Fruit fly (Drosophila melanogaster) whole organism, embryonic: ENCODE data around the gene dbe.
A peak's percentile ranks its signal among the peaks of the same experiment; 100 is the strongest.

Experiments used
- Antp ChIP-seq: fragments of 200-800 bp; sonication (Bioruptor generic); optimal IDR thresholded peaks from 3 replicates; lab custom pipeline; 2016; ENCODE audit warnings: missing biosample characterization, missing genetic modification characterization
- CG10321 ChIP-seq: fragments of 200-800 bp; sonication (Bioruptor generic); IDR thresholded peaks from 2 replicates; pipeline ENCODE4 v1.3.6; 2022; ENCODE audit warnings: missing biosample characterization, missing genetic modification characterization
- CG10462 ChIP-seq: fragments of 200-800 bp; sonication (Bioruptor generic); optimal IDR thresholded peaks from 2 replicates; lab custom pipeline; 2016; ENCODE audit warnings: missing biosample characterization, missing genetic modification characterization
- CG11093 ChIP-seq: fragments of 200-800 bp; sonication (Bioruptor generic); IDR thresholded peaks from 3 replicates; pipeline ENCODE4 v1.3.6; 2022; ENCODE audit warnings: missing biosample characterization, missing genetic modification characterization
- CG11247 ChIP-seq: fragments of 200-800 bp; sonication (Bioruptor generic); IDR thresholded peaks from 2 replicates; pipeline ENCODE4 v1.3.6; 2022; ENCODE audit warnings: missing biosample characterization, missing genetic modification characterization
- CG11696 ChIP-seq: fragments of 200-800 bp; sonication (Bioruptor generic); IDR thresholded peaks from 2 replicates; pipeline ENCODE4 v1.3.6; 2022; ENCODE audit warnings: missing biosample characterization, missing genetic modification characterization
- CG12219 ChIP-seq: fragments of 200-800 bp; sonication (Bioruptor generic); optimal IDR thresholded peaks from 3 replicates; lab custom pipeline; 2018; ENCODE audit warnings: missing biosample characterization, mild to moderate bottlenecking, missing genetic modification characterization
- CG13296 ChIP-seq: fragments of 200-800 bp; sonication (Bioruptor generic); optimal IDR thresholded peaks from 3 replicates; lab custom pipeline; 2018; ENCODE audit warnings: missing biosample characterization, mild to moderate bottlenecking, missing genetic modification characterization
- CG14860 ChIP-seq: fragments of 200-800 bp; sonication (Bioruptor generic); IDR thresholded peaks from 3 replicates; pipeline ENCODE4 v1.3.6; 2022; ENCODE audit warnings: missing biosample characterization, missing genetic modification characterization; ENCODE audit not compliant: partially characterized antibody
- CG15514 ChIP-seq: fragments of 200-800 bp; sonication (Bioruptor generic); optimal IDR thresholded peaks from 3 replicates; lab custom pipeline; 2017; ENCODE audit warnings: missing biosample characterization, missing genetic modification characterization, mild to moderate bottlenecking, moderate library complexity, missing genetic modification reagents
- CG17612 ChIP-seq: fragments of 200-800 bp; sonication (Bioruptor generic); IDR thresholded peaks from 2 replicates; pipeline ENCODE4 v1.3.6; 2022; ENCODE audit warnings: missing biosample characterization, missing genetic modification characterization
- CG18619 ChIP-seq: fragments of 200-800 bp; sonication (Bioruptor generic); optimal IDR thresholded peaks from 3 replicates; lab custom pipeline; 2017; ENCODE audit warnings: missing biosample characterization, mild to moderate bottlenecking, missing genetic modification characterization
- CG30431 ChIP-seq: fragments of 200-800 bp; sonication (Bioruptor generic); optimal IDR thresholded peaks from 2 replicates; lab custom pipeline; 2017; ENCODE audit warnings: missing biosample characterization, missing genetic modification characterization
- CG34224 ChIP-seq: fragments of 200-800 bp; sonication (Bioruptor generic); IDR thresholded peaks from 3 replicates; pipeline ENCODE4 v1.3.6; 2022; ENCODE audit warnings: missing biosample characterization, missing genetic modification characterization; ENCODE audit not compliant: partially characterized antibody
- CG4617 ChIP-seq: fragments of 200-800 bp; sonication (Bioruptor generic); optimal IDR thresholded peaks from 3 replicates; lab custom pipeline; 2016; ENCODE audit warnings: missing biosample characterization, missing genetic modification characterization, borderline replicate concordance
- CG7963 ChIP-seq: fragments of 200-800 bp; sonication (Bioruptor generic); IDR thresholded peaks from 3 replicates; pipeline ENCODE4 v1.3.6; 2022; ENCODE audit warnings: missing biosample characterization, missing genetic modification characterization; ENCODE audit not compliant: partially characterized antibody
- CG8290 ChIP-seq, 3 experiments: fragments of 200-800 bp; sonication (Bioruptor generic); optimal IDR thresholded peaks; 2 replicates each; lab custom pipeline; 2016 to 2019; ENCODE audit warnings: missing biosample characterization in 3 of 3, missing genetic modification characterization in 3 of 3, mild to moderate bottlenecking in 2 of 3, moderate library complexity in 1 of 3
- CG8359 ChIP-seq: fragments of 200-800 bp; sonication (Bioruptor generic); optimal IDR thresholded peaks from 2 replicates; lab custom pipeline; 2017; ENCODE audit warnings: missing biosample characterization, mild to moderate bottlenecking, missing genetic modification characterization, borderline replicate concordance
- Camta ChIP-seq: fragments of 200-800 bp; sonication (Bioruptor generic); optimal IDR thresholded peaks from 2 replicates; lab custom pipeline; 2016; ENCODE audit warnings: missing biosample characterization, missing genetic modification characterization
- D19A ChIP-seq: fragments of 200-800 bp; optimal IDR thresholded peaks from 3 replicates; lab custom pipeline; 2019; ENCODE audit warnings: missing biosample characterization, mild to moderate bottlenecking, missing genetic modification characterization, moderate library complexity
- Dp ChIP-seq: fragments of 200-800 bp; sonication (Bioruptor generic); optimal IDR thresholded peaks from 2 replicates; lab custom pipeline; 2018; ENCODE audit warnings: missing biosample characterization, mild to moderate bottlenecking, missing genetic modification characterization, moderate library complexity
- Eip74EF ChIP-seq, 2 experiments: fragments of 200-800 bp in 1 of 2; fragments of >200 bp in 1 of 2; sonication (Bioruptor generic) in 1 of 2; optimal IDR thresholded peaks; 2 replicates each; lab custom pipeline; 2017 to 2019; ENCODE audit warnings: missing biosample characterization in 2 of 2, missing genetic modification characterization in 2 of 2, mild to moderate bottlenecking in 1 of 2, moderate library complexity in 1 of 2
- Ets97D ChIP-seq: fragments of 200-800 bp; sonication (Bioruptor generic); optimal IDR thresholded peaks from 3 replicates; lab custom pipeline; 2016; ENCODE audit warnings: missing biosample characterization, missing genetic modification characterization
- Gug ChIP-seq: fragments of 200-800 bp; sonication (Bioruptor generic); IDR thresholded peaks from 4 replicates; pipeline ENCODE4 v1.3.6; 2022; ENCODE audit warnings: missing biosample characterization, missing genetic modification characterization
- Mrtf ChIP-seq: fragments of 200-800 bp; sonication (Bioruptor generic); IDR thresholded peaks from 3 replicates; pipeline ENCODE4 v1.3.6; 2022; ENCODE audit warnings: missing biosample characterization, missing genetic modification characterization
- Ptx1 ChIP-seq: fragments of 200-800 bp; sonication (Bioruptor generic); IDR thresholded peaks from 2 replicates; pipeline ENCODE4 v1.3.6; 2022; ENCODE audit warnings: missing biosample characterization, missing genetic modification characterization
- Side ChIP-seq: fragments of 200-800 bp; sonication (Bioruptor generic); optimal IDR thresholded peaks from 2 replicates; lab custom pipeline; 2016; ENCODE audit warnings: missing biosample characterization, missing genetic modification characterization
- Taf1 ChIP-seq: fragments of 200-800 bp; sonication (Bioruptor generic); IDR thresholded peaks from 2 replicates; pipeline ENCODE4 v1.3.6; 2022; ENCODE audit warnings: missing biosample characterization, missing genetic modification characterization
- Trl ChIP-seq, 3 experiments: fragments of >200 bp in 2 of 3; fragments of 200-800 bp in 1 of 3; sonication (Bioruptor generic) in 1 of 3; optimal IDR thresholded peaks; 2 replicates in 1 of 3; 3 replicates in 2 of 3; lab custom pipeline; 2016 to 2017; ENCODE audit warnings: missing biosample characterization in 1 of 3, missing genetic modification characterization in 1 of 3
- YL-1 ChIP-seq: fragments of 200-800 bp; sonication (Bioruptor generic); optimal IDR thresholded peaks from 3 replicates; lab custom pipeline; 2017; ENCODE audit warnings: missing biosample characterization, mild to moderate bottlenecking, missing genetic modification characterization
- aop ChIP-seq: fragments of 200-800 bp; sonication (Bioruptor generic); IDR thresholded peaks from 2 replicates; pipeline ENCODE4 v1.3.6; 2022; ENCODE audit warnings: missing biosample characterization, missing genetic modification characterization
- bowl ChIP-seq: fragments of 200-800 bp; sonication (Bioruptor generic); IDR thresholded peaks from 2 replicates; pipeline ENCODE4 v1.3.6; 2022; ENCODE audit warnings: missing biosample characterization, missing genetic modification characterization
- cato ChIP-seq: fragments of 200-800 bp; sonication (Bioruptor generic); optimal IDR thresholded peaks from 2 replicates; lab custom pipeline; 2016; ENCODE audit warnings: missing biosample characterization, missing genetic modification characterization, borderline replicate concordance
- caup ChIP-seq: fragments of 200-800 bp; sonication (Bioruptor generic); optimal IDR thresholded peaks from 3 replicates; lab custom pipeline; 2017; ENCODE audit warnings: missing biosample characterization, mild to moderate bottlenecking, missing genetic modification characterization, moderate library complexity; ENCODE audit not compliant: severe bottlenecking
- chinmo ChIP-seq: fragments of 200-800 bp; sonication (Bioruptor generic); IDR thresholded peaks from 4 replicates; pipeline ENCODE4 v1.3.6; 2022; ENCODE audit warnings: missing biosample characterization, missing genetic modification characterization; ENCODE audit not compliant: partially characterized antibody
- esg ChIP-seq: fragments of 200-800 bp; sonication (Bioruptor generic); conservative IDR thresholded peaks from 2 replicates; pipeline ENCODE4 v1.3.6; 2022; ENCODE audit warnings: missing biosample characterization, missing genetic modification characterization
- fd102C ChIP-seq: fragments of 200-800 bp; sonication (Bioruptor generic); optimal IDR thresholded peaks from 2 replicates; lab custom pipeline; 2018; ENCODE audit warnings: missing biosample characterization, mild to moderate bottlenecking, missing genetic modification characterization, moderate library complexity
- grau ChIP-seq: fragments of 200-800 bp; optimal IDR thresholded peaks from 3 replicates; lab custom pipeline; 2019; ENCODE audit warnings: missing biosample characterization, mild to moderate bottlenecking, missing genetic modification characterization, moderate library complexity
- h ChIP-seq: fragments of >200 bp; optimal IDR thresholded peaks from 2 replicates; lab custom pipeline; 2017
- hb ChIP-seq: fragments of 200-800 bp; sonication (Bioruptor generic); IDR thresholded peaks from 3 replicates; pipeline ENCODE4 v1.3.6; 2022; ENCODE audit warnings: missing biosample characterization, missing genetic modification characterization; ENCODE audit not compliant: partially characterized antibody
- lab ChIP-seq: fragments of 200-800 bp; sonication (Bioruptor generic); optimal IDR thresholded peaks from 3 replicates; lab custom pipeline; 2017; ENCODE audit warnings: missing biosample characterization, missing genetic modification characterization, mild to moderate bottlenecking, moderate library complexity, missing genetic modification reagents
- luna ChIP-seq: fragments of 200-800 bp; sonication (Bioruptor generic); optimal IDR thresholded peaks from 2 replicates; lab custom pipeline; 2016; ENCODE audit warnings: missing biosample characterization, missing genetic modification characterization
- onecut ChIP-seq: fragments of 200-800 bp; sonication (Bioruptor generic); IDR thresholded peaks from 2 replicates; pipeline ENCODE4 v1.3.6; 2022; ENCODE audit warnings: missing biosample characterization, missing genetic modification characterization
- shn ChIP-seq: fragments of 200-800 bp; sonication (Bioruptor generic); optimal IDR thresholded peaks from 3 replicates; lab custom pipeline; 2016; ENCODE audit warnings: missing biosample characterization, missing genetic modification characterization
- sob ChIP-seq: fragments of 200-800 bp; sonication (Bioruptor generic); IDR thresholded peaks from 2 replicates; pipeline ENCODE4 v1.3.6; 2022; ENCODE audit warnings: missing biosample characterization, missing genetic modification characterization
- ssp ChIP-seq: fragments of 200-800 bp; sonication (Bioruptor generic); IDR thresholded peaks from 2 replicates; pipeline ENCODE4 v1.3.6; 2022; ENCODE audit warnings: missing biosample characterization, missing genetic modification characterization
- tio ChIP-seq: fragments of 200-800 bp; sonication (Bioruptor generic); optimal IDR thresholded peaks from 2 replicates; lab custom pipeline; 2017; ENCODE audit warnings: missing biosample characterization, missing genetic modification characterization, inconsistent platforms
- unpg ChIP-seq: fragments of 200-800 bp; sonication (Bioruptor generic); optimal IDR thresholded peaks from 3 replicates; lab custom pipeline; 2018; ENCODE audit warnings: missing biosample characterization, mild to moderate bottlenecking, missing genetic modification characterization, moderate library complexity

The dbe gene

dm6 chr2L:856690-857488 lies 12.8 kb downstream of the dbe start (continued):
- TF ChIP-seq sob (GFP tag; lab: Robert Waterston, UW) (peak; percentile 68; the same call in 1 of the 2 replicates), Ets97D (GFP tag; lab: Kevin White, UChicago) (no peak), CG10321 (GFP tag; lab: Robert Waterston, UW) (peak; percentile 27; the same call in 1 of the 2 replicates), CG8359 (no peak), cato (GFP tag; lab: Kevin White, UChicago) (peak; percentile 46), CG14860 (GFP tag; lab: Robert Waterston, UW) (no peak), lab (GFP tag; lab: Kevin White, UChicago) (peak; percentile 87), CG17612 (GFP tag; lab: Robert Waterston, UW) (0 out of 2 replicates have a peak, but pooled peaks have one; percentile 11), Antp (peak; percentile 85), CG13296 (GFP tag; lab: Kevin White, UChicago) (no peak), tio (GFP tag; lab: Kevin White, UChicago) (peak; percentile 62), CG10462 (GFP tag; lab: Kevin White, UChicago) (peak; percentile 34), shn (GFP tag; lab: Kevin White, UChicago) (peak; percentile 47), CG30431 (GFP tag; lab: Kevin White, UChicago) (peak; percentile 81), CG7963 (no peak), CG15514 (peak; percentile 23), h (lab: Kevin White, UChicago) (no peak), Trl (optimal IDR thresholded peaks at IDR 0.05; lab: Kevin White, UChicago) (peak in 1 of 2 experiments; percentile 13), Trl (GFP tag; optimal IDR thresholded peaks at IDR 0.05; lab: Kevin White, UChicago) (peak; percentile 66), Eip74EF (GFP tag; optimal IDR thresholded peaks at IDR 0.05; lab: Kevin White, UChicago) (peak in 1 of 2 experiments; percentile 77), Mrtf (GFP tag; lab: Robert Waterston, UW) (peak; percentile 71), YL-1 (GFP tag; lab: Kevin White, UChicago) (no peak), D19A (peak; percentile 68), CG34224 (GFP tag; lab: Robert Waterston, UW) (no peak), CG4617 (GFP tag; lab: Kevin White, UChicago) (peak; percentile 31), CG11093 (GFP tag; lab: Robert Waterston, UW) (peak; percentile 83; the same call in 2 of the 3 replicates), hb (GFP tag; lab: Robert Waterston, UW) (no peak), Taf1 (GFP tag; lab: Robert Waterston, UW) (peak; percentile 53; the same call in 1 of the 2 replicates), luna (no peak)

DNA sequence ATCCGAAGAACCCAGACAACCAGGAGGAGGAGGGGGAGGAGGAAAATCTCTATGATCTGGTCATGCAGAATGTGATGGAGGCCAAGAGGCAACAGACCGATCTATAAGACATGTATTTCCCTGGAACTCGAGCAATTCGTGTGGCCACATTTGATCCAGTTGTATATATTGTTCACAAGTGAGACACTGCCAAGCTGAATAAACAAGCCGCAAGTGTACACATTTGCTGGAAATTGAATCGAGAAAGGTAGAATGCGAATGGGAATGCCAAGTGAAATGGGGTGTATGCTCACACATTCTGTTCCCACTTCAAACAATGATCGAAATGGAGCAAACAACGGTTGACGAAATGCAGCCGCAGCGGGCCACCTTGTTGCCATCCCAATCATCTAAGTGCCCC lies 13.7 kb downstream of the dbe start:
- no peak for TF ChIP-seq CG12219
- no peak for TF ChIP-seq Ptx1 (GFP tag; lab: Robert Waterston, UW)
- TF ChIP-seq unpg (GFP tag; lab: Kevin White, UChicago), result no peak
- TF ChIP-seq CG14860 (GFP tag; lab: Robert Waterston, UW), result no peak
- TF ChIP-seq ssp (GFP tag; lab: Robert Waterston, UW), result no peak
- TF ChIP-seq grau (tag; lab: Kevin White, UChicago), result no peak
- 0 out of 2 replicates have a peak, but pooled peaks have one; percentile 32 for TF ChIP-seq onecut
- TF ChIP-seq CG11696 (GFP tag; lab: Robert Waterston, UW), result peak; percentile 21; the same call in 1 of the 2 replicates
- no peak for TF ChIP-seq Gug
- TF ChIP-seq fd102C (GFP tag; lab: Kevin White, UChicago), result no peak
- TF ChIP-seq CG18619 (GFP tag; lab: Kevin White, UChicago), result no peak
- no peak for TF ChIP-seq Camta (GFP tag; lab: Kevin White, UChicago)
- TF ChIP-seq CG8290 (GFP tag; optimal IDR thresholded peaks at IDR 0.05; lab: Kevin White, UChicago), result no peak
- peak in 1 of 2 experiments; percentile 68 for TF ChIP-seq CG8290 (tag; optimal IDR thresholded peaks at IDR 0.05; lab: Kevin White, UChicago)
- no peak for TF ChIP-seq esg (GFP tag; lab: Robert Waterston, UW)
- TF ChIP-seq caup, result peak; percentile 38
- TF ChIP-seq chinmo (GFP tag; lab: Robert Waterston, UW), result no peak
- TF ChIP-seq Dp (GFP tag; lab: Kevin White, UChicago), result no peak
- TF ChIP-seq aop (GFP tag; lab: Robert Waterston, UW), result no peak
- peak; percentile 16 for TF ChIP-seq Side (GFP tag; lab: Kevin White, UChicago)
- no peak for TF ChIP-seq CG11247 (GFP tag; lab: Robert Waterston, UW)
- TF ChIP-seq bowl, result no peak
